Worm (Caenorhabditis elegans): ENCODE measurements around the gene npr-41.

The npr-41 gene

DNA sequence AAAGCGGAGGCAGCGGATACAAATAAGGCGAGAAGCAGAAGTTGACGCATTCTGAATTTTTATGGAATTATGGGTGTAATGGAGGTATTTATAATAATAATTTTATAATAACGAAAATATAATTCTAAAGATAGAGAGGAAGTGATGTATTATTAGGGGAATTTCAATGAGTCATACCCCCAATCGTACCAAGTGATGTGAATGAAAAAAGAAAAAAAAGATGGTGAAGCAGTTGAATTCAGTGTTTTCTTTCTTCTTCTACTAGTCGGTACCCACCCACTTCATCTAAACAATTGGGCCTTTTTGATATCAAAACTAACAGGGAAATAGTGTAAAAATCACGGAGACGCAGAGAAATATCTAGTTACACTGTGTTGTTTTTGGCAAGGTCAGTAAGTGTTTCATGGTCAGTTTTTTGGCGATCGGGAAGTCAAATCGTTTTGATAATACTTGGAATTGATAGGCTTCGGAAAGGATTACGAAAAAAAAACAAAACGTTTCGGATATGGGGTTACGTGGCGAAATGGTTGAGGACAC, 23.7 kb upstream of the npr-41 start, which contains the start of gene ttr-18:
TSS of gene ttr-18 (minus strand) at position 51 of the 537 bp plus-strand sequence.
- no peak for TF ChIP-seq sem-2 (GFP tag; optimal IDR thresholded peaks at IDR 0.05)
- TF ChIP-seq mep-1 (tag; optimal IDR thresholded peaks at IDR 0.05): no peak
- no peak for TF ChIP-seq ceh-83 (GFP tag; optimal IDR thresholded peaks at IDR 0.05)
- TF ChIP-seq pha-4 (tag; optimal IDR thresholded peaks at IDR 0.05): no peak
- no peak for TF ChIP-seq mls-2 (tag; optimal IDR thresholded peaks at IDR 0.05)
- no peak for TF ChIP-seq unc-120 (tag; optimal IDR thresholded peaks at IDR 0.05; ENCODE audit: poor library complexity, severe bottlenecking)
- TF ChIP-seq hlh-1 (tag; optimal IDR thresholded peaks at IDR 0.05): no peak
- TF ChIP-seq blmp-1 (tag; optimal IDR thresholded peaks at IDR 0.05): no peak
- TF ChIP-seq ham-2 (GFP tag; optimal IDR thresholded peaks at IDR 0.05): no peak
- no peak for TF ChIP-seq ceh-43 (GFP tag; optimal IDR thresholded peaks at IDR 0.05)
- no peak for TF ChIP-seq unc-39 (tag; optimal IDR thresholded peaks at IDR 0.05)
- no peak for TF ChIP-seq ztf-11 (tag; optimal IDR thresholded peaks at IDR 0.05)
- no peak for TF ChIP-seq zip-8 (tag; optimal IDR thresholded peaks at IDR 0.05)

DNA sequence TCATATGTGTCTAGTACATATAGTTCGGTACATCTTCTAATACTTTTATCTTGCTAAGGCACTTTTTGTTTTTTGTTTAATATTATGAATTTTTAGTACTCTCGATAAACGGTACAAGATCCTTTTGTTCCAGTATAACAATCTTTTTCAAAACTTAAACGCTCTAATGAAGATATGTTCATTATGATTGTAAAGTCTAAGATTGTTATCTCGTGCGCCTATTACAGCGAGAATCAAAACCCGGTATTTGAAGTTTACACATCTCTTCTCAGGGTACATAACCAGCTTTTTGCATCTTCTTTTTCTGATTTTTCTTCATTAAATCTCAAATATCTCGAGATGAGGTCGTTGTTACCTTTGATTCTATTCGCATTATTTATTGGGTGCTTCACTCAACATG, 22.5 kb upstream of the npr-41 start, which contains the start of gene B0334.13:
TSS of gene B0334.13 (plus strand) at position 301 of the 400 bp plus-strand sequence.
- TF ChIP-seq nhr-12 (tag; optimal IDR thresholded peaks at IDR 0.05) (no peak), nhr-2 (tag; optimal IDR thresholded peaks at IDR 0.05) (no peak), drap-1 (GFP tag; optimal IDR thresholded peaks at IDR 0.05) (no peak), ztf-11 (tag; optimal IDR thresholded peaks at IDR 0.05) (no peak), elt-3 (tag; optimal IDR thresholded peaks at IDR 0.05) (no peak), lin-32 (GFP tag; optimal IDR thresholded peaks at IDR 0.05) (no peak), ceh-39 (tag; optimal IDR thresholded peaks at IDR 0.05) (no peak), nhr-76 (tag; optimal IDR thresholded peaks at IDR 0.05) (no peak), lsy-2 (tag; optimal IDR thresholded peaks at IDR 0.05) (no peak), M03D4.4 (tag; optimal IDR thresholded peaks at IDR 0.05) (no peak), elt-1 (tag; optimal IDR thresholded peaks at IDR 0.05; ENCODE audit: borderline replicate concordance, insufficient read depth) (no peak), ham-2 (GFP tag; optimal IDR thresholded peaks at IDR 0.05) (no peak)

DNA sequence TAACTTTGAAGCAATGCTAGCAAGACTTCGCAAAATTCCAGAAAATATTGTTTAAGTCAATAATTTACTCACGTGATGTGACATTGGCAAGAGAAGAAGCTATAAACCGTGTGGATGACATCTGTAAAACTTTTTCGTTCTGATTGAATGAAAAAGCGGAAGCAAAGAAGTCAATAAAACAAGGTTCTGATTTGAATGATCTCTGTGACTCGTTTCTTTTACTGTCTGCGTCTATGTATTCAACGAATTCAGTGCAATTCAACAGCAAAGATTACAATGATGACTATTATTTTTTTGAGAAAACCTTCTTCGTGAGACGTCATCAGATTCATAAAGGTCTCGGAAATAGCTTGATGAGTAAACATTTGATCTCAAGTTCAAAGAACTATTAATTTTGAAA, 17.6 kb upstream of the npr-41 start, which contains the start of gene hacl-1:
TSS of gene hacl-1 (minus strand) at position 121 of the 400 bp plus-strand sequence.
- TF ChIP-seq ham-2 (GFP tag; optimal IDR thresholded peaks at IDR 0.05) (no peak), nhr-76 (tag; optimal IDR thresholded peaks at IDR 0.05) (no peak), cnd-1 (tag; optimal IDR thresholded peaks at IDR 0.05) (no peak), mab-5 (tag; optimal IDR thresholded peaks at IDR 0.05) (no peak), sptf-1 (tag; optimal IDR thresholded peaks at IDR 0.05) (no peak), ceh-39 (tag; optimal IDR thresholded peaks at IDR 0.05) (no peak), tbx-8 (GFP tag; optimal IDR thresholded peaks at IDR 0.05) (no peak), blmp-1 (tag; optimal IDR thresholded peaks at IDR 0.05) (no peak), lin-13 (tag; optimal IDR thresholded peaks at IDR 0.05) (no peak), zip-8 (tag; optimal IDR thresholded peaks at IDR 0.05) (no peak), ceh-43 (GFP tag; optimal IDR thresholded peaks at IDR 0.05) (no peak), ces-1 (GFP tag; optimal IDR thresholded peaks at IDR 0.05) (no peak), mep-1 (tag; optimal IDR thresholded peaks at IDR 0.05) (no peak)

DNA sequence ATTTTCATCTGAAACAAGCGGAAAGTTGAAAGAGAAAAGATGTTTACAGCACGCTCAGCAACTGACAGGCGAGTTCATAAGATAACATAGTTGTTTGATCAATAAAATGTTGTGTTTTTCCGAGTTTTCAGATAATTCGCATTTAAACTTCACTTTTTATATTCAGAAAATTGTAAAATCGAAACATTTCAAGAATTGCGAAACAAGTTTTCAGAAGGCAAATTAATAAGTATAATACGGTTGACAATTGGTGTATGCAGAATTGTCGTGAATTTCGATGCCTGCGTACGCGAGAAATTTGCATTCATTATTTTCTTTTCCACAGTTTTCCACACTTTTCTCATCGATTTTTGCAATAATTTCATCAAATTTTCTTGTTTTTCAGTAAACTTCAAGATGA, 15.2 kb upstream of the npr-41 start, which contains the start of the genes ooc-3 and B0334.4:
TSS of gene ooc-3 (minus strand) at position 15 of the 400 bp plus-strand sequence.
TSS of gene B0334.4 (plus strand) at position 386 of the 400 bp plus-strand sequence.
- TF ChIP-seq bed-3 (GFP tag; optimal IDR thresholded peaks at IDR 0.05) (no peak), sptf-1 (tag; optimal IDR thresholded peaks at IDR 0.05) (no peak), nhr-28 (tag; optimal IDR thresholded peaks at IDR 0.05) (no peak), lsy-2 (tag; optimal IDR thresholded peaks at IDR 0.05) (peak; percentile 91), nhr-12 (tag; optimal IDR thresholded peaks at IDR 0.05) (no peak), ham-2 (GFP tag; optimal IDR thresholded peaks at IDR 0.05) (no peak), ztf-11 (tag; optimal IDR thresholded peaks at IDR 0.05) (no peak), cnd-1 (tag; optimal IDR thresholded peaks at IDR 0.05) (no peak), nhr-237 (tag; optimal IDR thresholded peaks at IDR 0.05) (no peak), ces-1 (GFP tag; optimal IDR thresholded peaks at IDR 0.05) (peak; percentile 94), mls-2 (tag; optimal IDR thresholded peaks at IDR 0.05) (no peak)

DNA sequence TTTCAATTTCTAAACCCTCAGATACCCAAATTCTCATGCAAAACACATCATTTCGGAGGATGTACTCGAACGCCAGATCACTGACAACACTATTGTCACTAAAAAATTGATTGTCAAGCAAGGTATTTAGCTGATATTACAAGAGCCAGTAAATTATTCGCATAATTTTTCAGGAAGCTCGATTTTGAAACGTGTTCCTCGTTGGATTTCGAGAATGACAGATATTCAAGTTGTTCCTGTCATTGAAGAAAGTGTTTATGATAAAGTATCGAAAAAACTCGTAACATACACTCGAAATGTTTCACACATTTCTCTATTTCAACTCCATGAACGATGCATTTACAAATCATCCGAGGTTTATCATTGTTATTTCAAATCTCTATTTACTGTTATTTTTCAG, 14.7 kb upstream of the npr-41 start:
- TF ChIP-seq pha-4 (tag; optimal IDR thresholded peaks at IDR 0.05) (no peak), lin-13 (tag; optimal IDR thresholded peaks at IDR 0.05) (no peak), nhr-2 (tag; optimal IDR thresholded peaks at IDR 0.05) (no peak), sem-2 (GFP tag; optimal IDR thresholded peaks at IDR 0.05) (no peak), unc-120 (tag; optimal IDR thresholded peaks at IDR 0.05; ENCODE audit: poor library complexity, severe bottlenecking) (no peak), drap-1 (GFP tag; optimal IDR thresholded peaks at IDR 0.05) (no peak), cnd-1 (tag; optimal IDR thresholded peaks at IDR 0.05) (no peak), hlh-1 (tag; optimal IDR thresholded peaks at IDR 0.05) (no peak), mep-1 (tag; optimal IDR thresholded peaks at IDR 0.05) (no peak), lin-32 (GFP tag; optimal IDR thresholded peaks at IDR 0.05) (no peak)
